Worm (Caenorhabditis elegans) whole organism, mixed stage, embryonic: Measurements from ENCODE around the gene F23H11.4.

Experiments
- ceh-43 ChIP-seq: fragments of 200-800 bp; sonication (Bioruptor generic); optimal IDR thresholded peaks from 2 replicates; lab custom pipeline; 2018; ENCODE audit warnings: mild to moderate bottlenecking, missing genetic modification characterization, moderate library complexity, missing compliant biosample characterization
- ces-1 ChIP-seq: fragments of 150-350 bp; optimal IDR thresholded peaks from 2 replicates; lab custom pipeline; 2014; ENCODE audit warnings: missing biosample characterization, missing genetic modification reagents, missing genetic modification characterization
- drap-1 ChIP-seq: fragments of 200-800 bp; sonication (Bioruptor generic); optimal IDR thresholded peaks from 3 replicates; lab custom pipeline; 2018; ENCODE audit warnings: mild to moderate bottlenecking, missing genetic modification characterization, missing compliant biosample characterization
- flh-1 ChIP-seq: fragments of 200-800 bp; sonication (Bioruptor generic); optimal IDR thresholded peaks from 2 replicates; lab custom pipeline; 2018; ENCODE audit warnings: mild to moderate bottlenecking, missing genetic modification characterization, moderate library complexity, missing compliant biosample characterization
- mep-1 ChIP-seq: fragments of 150-350 bp; optimal IDR thresholded peaks from 2 replicates; lab custom pipeline; 2017; ENCODE audit warnings: missing biosample characterization, missing genetic modification reagents, missing genetic modification characterization, inconsistent platforms
- nhr-12 ChIP-seq: fragments of 150-350 bp; optimal IDR thresholded peaks from 2 replicates; lab custom pipeline; 2014; ENCODE audit warnings: missing biosample characterization, missing genetic modification characterization
- nhr-237 ChIP-seq: fragments of 150-350 bp; optimal IDR thresholded peaks from 2 replicates; lab custom pipeline; 2014; ENCODE audit warnings: missing biosample characterization, missing genetic modification characterization
- snpc-4 ChIP-seq: fragments of 150-350 bp; optimal IDR thresholded peaks from 2 replicates; lab custom pipeline; 2014; ENCODE audit warnings: missing biosample characterization, missing genetic modification characterization

DNA sequence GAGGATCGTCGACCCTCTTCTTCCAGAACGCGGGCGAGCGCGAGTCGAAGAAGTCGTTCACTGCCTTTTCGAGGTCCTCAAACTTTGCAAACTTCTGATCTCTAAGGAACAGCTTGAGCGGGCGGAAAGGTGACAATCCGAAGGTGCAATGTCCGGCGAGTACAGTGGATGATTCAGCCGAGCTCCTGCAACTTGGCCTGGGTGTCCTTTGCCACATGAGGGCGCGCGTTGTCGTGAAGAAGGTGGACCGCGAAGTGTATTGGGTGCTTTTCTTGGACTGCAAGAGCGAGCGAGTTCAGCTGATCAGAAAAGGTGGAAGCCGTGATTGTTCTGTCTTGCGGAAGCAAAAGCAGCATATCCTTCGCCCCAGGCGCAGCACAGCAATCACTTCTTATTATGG lies 34.6 kb upstream of the F23H11.4 start:
- TF ChIP-seq mep-1 (no peak), ceh-43 (no peak), flh-1 (no peak), drap-1 (GFP tag; lab: Kevin White, UChicago) (no peak), nhr-12 (tag; lab: Kevin White, UChicago) (no peak), snpc-4 (tag; lab: Kevin White, UChicago) (no peak), ces-1 (GFP tag; lab: Kevin White, UChicago) (no peak), nhr-237 (no peak)
